Fruit fly (Drosophila melanogaster): ENCODE data around the gene Fur1.
A peak's percentile ranks its signal among the peaks of the same experiment; 100 is the strongest.

Gene Fur1

dm6 chr3R:25489116-25489515 lies 16.3 kb upstream of the Fur1 start (continued):
- no peak for TF ChIP-seq en (GFP tag; optimal IDR thresholded peaks at IDR 0.05)
- no peak for TF ChIP-seq hkb (optimal IDR thresholded peaks at IDR 0.05)
- peak; percentile 71 for TF ChIP-seq hkb (GFP tag; IDR thresholded peaks at IDR 0.05)
- TF ChIP-seq CG43689 (GFP tag; IDR thresholded peaks at IDR 0.05) = 0 out of 2 replicates have a peak, but pooled peaks have one; percentile 54
- TF ChIP-seq Lhr (GFP tag; optimal IDR thresholded peaks at IDR 0.05) = no peak
- no peak for TF ChIP-seq amos (GFP tag; IDR thresholded peaks at IDR 0.05; ENCODE audit: partially characterized antibody)
- TF ChIP-seq CG10321 (GFP tag; IDR thresholded peaks at IDR 0.05) = no peak
- peak; percentile 58 for TF ChIP-seq CG8388 (GFP tag; optimal IDR thresholded peaks at IDR 0.05)
- no peak for TF ChIP-seq cas (GFP tag; IDR thresholded peaks at IDR 0.05)
- peak; percentile 46 for TF ChIP-seq HHEX (GFP tag; optimal IDR thresholded peaks at IDR 0.05)
- no peak for TF ChIP-seq CG11085 (GFP tag; IDR thresholded peaks at IDR 0.05)
- no peak for TF ChIP-seq CG14965 (GFP tag; optimal IDR thresholded peaks at IDR 0.05; ENCODE audit: borderline replicate concordance)
- TF ChIP-seq CG1024 (GFP tag; IDR thresholded peaks at IDR 0.05) = 0 out of 2 replicates have a peak, but pooled peaks have one; percentile 24
- no peak for TF ChIP-seq BEAF-32 (GFP tag; optimal IDR thresholded peaks at IDR 0.05)
- peak; percentile 61 for TF ChIP-seq Ssrp (tag; optimal IDR thresholded peaks at IDR 0.05)
- peak; percentile 65 for TF ChIP-seq tgo (GFP tag; IDR thresholded peaks at IDR 0.05)
- TF ChIP-seq zf30C (GFP tag; optimal IDR thresholded peaks at IDR 0.05) = peak; percentile 62
- no peak for TF ChIP-seq CG12769 (tag; optimal IDR thresholded peaks at IDR 0.05)
- TF ChIP-seq CG2202 (tag; optimal IDR thresholded peaks at IDR 0.05) = no peak
- no peak for TF ChIP-seq Camta (GFP tag; optimal IDR thresholded peaks at IDR 0.05)
- no peak for TF ChIP-seq sens-2 (GFP tag; IDR thresholded peaks at IDR 0.05)
- TF ChIP-seq CG4854 (GFP tag; optimal IDR thresholded peaks at IDR 0.05) = no peak
- TF ChIP-seq inv (GFP tag; IDR thresholded peaks at IDR 0.05; ENCODE audit: partially characterized antibody) = no peak
- TF ChIP-seq chm (GFP tag; IDR thresholded peaks at IDR 0.05) = no peak
- no peak for TF ChIP-seq CG3065 (GFP tag; optimal IDR thresholded peaks at IDR 0.05)
- peak; percentile 54 for TF ChIP-seq Spps (tag; optimal IDR thresholded peaks at IDR 0.05)
- peak in 1 of 3 experiments; percentile 42 for TF ChIP-seq lola (GFP tag; optimal IDR thresholded peaks at IDR 0.05)
- TF ChIP-seq CG14050 (GFP tag; IDR thresholded peaks at IDR 0.05) = peak; percentile 46; the same call in 2 of the 3 replicates
- peak; percentile 51 for TF ChIP-seq CG17385 (GFP tag; optimal IDR thresholded peaks at IDR 0.05)
- no peak for TF ChIP-seq CG9932 (GFP tag; IDR thresholded peaks at IDR 0.05)
- TF ChIP-seq dmrt11E (tag; optimal IDR thresholded peaks at IDR 0.05) = peak; percentile 67
- TF ChIP-seq unc-4 (GFP tag; IDR thresholded peaks at IDR 0.05; ENCODE audit: partially characterized antibody) = no peak
- no peak for TF ChIP-seq ftz-f1 (GFP tag; optimal IDR thresholded peaks at IDR 0.05)
- no peak for TF ChIP-seq Doc3 (GFP tag; IDR thresholded peaks at IDR 0.05; ENCODE audit: partially characterized antibody)
- TF ChIP-seq fru (optimal IDR thresholded peaks at IDR 0.05) = no peak
- no peak for TF ChIP-seq Nf-YA (GFP tag; IDR thresholded peaks at IDR 0.05)
- TF ChIP-seq CG7271 (tag; optimal IDR thresholded peaks at IDR 0.05) = peak; percentile 21
- TF ChIP-seq gsb (GFP tag; IDR thresholded peaks at IDR 0.05) = no peak
- peak; percentile 30; the same call in 1 of the 2 replicates for TF ChIP-seq E2f2 (GFP tag; IDR thresholded peaks at IDR 0.05)
- TF ChIP-seq CG31388 (GFP tag; optimal IDR thresholded peaks at IDR 0.05) = no peak
- peak; percentile 26; the same call in 1 of the 2 replicates for TF ChIP-seq ssp (GFP tag; IDR thresholded peaks at IDR 0.05)
- no peak for TF ChIP-seq gt (GFP tag; IDR thresholded peaks at IDR 0.05)
- TF ChIP-seq br (optimal IDR thresholded peaks at IDR 0.05) = no peak
- TF ChIP-seq pnt (GFP tag; optimal IDR thresholded peaks at IDR 0.05) = no peak
- TF ChIP-seq tna (GFP tag; IDR thresholded peaks at IDR 0.05; ENCODE audit: partially characterized antibody) = no peak
- peak; percentile 67 for TF ChIP-seq CG10979 (tag; optimal IDR thresholded peaks at IDR 0.05)
- peak; percentile 49 for TF ChIP-seq CG6254 (GFP tag; optimal IDR thresholded peaks at IDR 0.05)
- no peak for TF ChIP-seq CG12942 (GFP tag; optimal IDR thresholded peaks at IDR 0.05)
- TF ChIP-seq bowl (GFP tag; IDR thresholded peaks at IDR 0.05) = no peak
- TF ChIP-seq H2.0 (GFP tag; IDR thresholded peaks at IDR 0.05) = peak; percentile 18; the same call in 1 of the 2 replicates
- peak; percentile 50 for TF ChIP-seq trem (tag; optimal IDR thresholded peaks at IDR 0.05)
- TF ChIP-seq sd (tag; optimal IDR thresholded peaks at IDR 0.05) = no peak
